Worm (Caenorhabditis elegans) whole organism, young adult: Measurements from ENCODE around the gene F53F8.7.
A peak's percentile ranks its signal among the peaks of the same experiment; 100 is the strongest.

Experiments used
- C06A6.2 ChIP-seq: fragments of 200-800 bp; sonication (Bioruptor generic); conservative IDR thresholded peaks from 2 replicates; pipeline ENCODE4 v1.3.6; 2022; ENCODE audit warnings: missing genetic modification characterization, missing compliant biosample characterization
- F22D6.2 ChIP-seq: sonication (generic microtip); optimal IDR thresholded peaks from 2 replicates; lab custom pipeline; 2016; ENCODE audit warnings: mild to moderate bottlenecking, missing genetic modification characterization, missing compliant biosample characterization
- F37B4.10 ChIP-seq: fragments of 200-800 bp; sonication (Bioruptor generic); IDR thresholded peaks from 2 replicates; pipeline ENCODE4 v1.3.6; 2022; ENCODE audit warnings: missing genetic modification characterization, missing compliant biosample characterization
- F39B2.1 ChIP-seq: fragments of 200-800 bp; sonication (Bioruptor generic); IDR thresholded peaks from 2 replicates; pipeline ENCODE4 v1.3.6; 2022; ENCODE audit warnings: missing genetic modification reagents, missing genetic modification characterization, missing compliant biosample characterization
- Y67H2A.10 ChIP-seq: fragments of 200-800 bp; sonication (Bioruptor generic); conservative IDR thresholded peaks from 2 replicates; pipeline ENCODE4 v1.3.6; 2022; ENCODE audit warnings: missing genetic modification reagents, missing genetic modification characterization, missing compliant biosample characterization
- Y79H2A.3 ChIP-seq: fragments of 200-800 bp; sonication (Bioruptor generic); conservative IDR thresholded peaks from 2 replicates; pipeline ENCODE4 v1.3.6; 2022; ENCODE audit warnings: missing genetic modification reagents, missing genetic modification characterization, missing compliant biosample characterization
- akir-1 ChIP-seq: fragments of 200-800 bp; sonication (Bioruptor generic); optimal IDR thresholded peaks from 2 replicates; lab custom pipeline; 2018; ENCODE audit warnings: mild to moderate bottlenecking, missing genetic modification characterization, moderate library complexity, missing compliant biosample characterization
- ama-1 ChIP-seq, 3 experiments: fragments of 150-350 bp in 1 of 3; sonication (generic microtip) in 2 of 3; optimal IDR thresholded peaks; 2 replicates each; lab custom pipeline; 2014 to 2018; ENCODE audit warnings: missing biosample characterization in 2 of 3, missing genetic modification characterization in 2 of 3, missing genetic modification reagents in 2 of 3
- aptf-2 ChIP-seq: fragments of 200-800 bp; sonication (Bioruptor generic); conservative IDR thresholded peaks from 2 replicates; pipeline ENCODE4 v1.3.6; 2022; ENCODE audit warnings: missing genetic modification reagents, missing genetic modification characterization, missing compliant biosample characterization
- atf-7 ChIP-seq: sonication (generic microtip); optimal IDR thresholded peaks from 2 replicates; lab custom pipeline; 2017; ENCODE audit warnings: mild to moderate bottlenecking, missing genetic modification characterization, missing compliant biosample characterization
- athp-1 ChIP-seq: sonication (generic microtip); optimal IDR thresholded peaks from 2 replicates; lab custom pipeline; 2017; ENCODE audit warnings: mild to moderate bottlenecking, missing genetic modification characterization, missing compliant biosample characterization
- attf-3 ChIP-seq: fragments of 200-800 bp; sonication (Bioruptor generic); conservative IDR thresholded peaks from 2 replicates; pipeline ENCODE4 v1.3.6; 2022; ENCODE audit warnings: missing genetic modification reagents, missing genetic modification characterization, missing compliant biosample characterization
- attf-5 ChIP-seq: fragments of 200-800 bp; sonication (Bioruptor generic); optimal IDR thresholded peaks from 2 replicates; lab custom pipeline; 2018; ENCODE audit warnings: mild to moderate bottlenecking, missing genetic modification characterization, missing compliant biosample characterization
- attf-6 ChIP-seq: fragments of 200-800 bp; sonication (Bioruptor generic); IDR thresholded peaks from 2 replicates; pipeline ENCODE4 v1.3.6; 2022; ENCODE audit warnings: missing genetic modification reagents, missing genetic modification characterization, missing compliant biosample characterization
- bed-1 ChIP-seq: fragments of 200-800 bp; sonication (Bioruptor generic); IDR thresholded peaks from 2 replicates; pipeline ENCODE4 v1.3.6; 2022; ENCODE audit warnings: missing genetic modification reagents, missing genetic modification characterization, missing compliant biosample characterization
- bed-2 ChIP-seq: fragments of 200-800 bp; sonication (Bioruptor generic); IDR thresholded peaks from 2 replicates; pipeline ENCODE4 v1.3.6; 2022; ENCODE audit warnings: missing genetic modification reagents, missing genetic modification characterization, missing compliant biosample characterization
- ccch-3 ChIP-seq: fragments of 200-800 bp; sonication (Bioruptor generic); optimal IDR thresholded peaks from 2 replicates; lab custom pipeline; 2018; ENCODE audit warnings: mild to moderate bottlenecking, missing genetic modification characterization, missing compliant biosample characterization
- cebp-1 ChIP-seq, 2 experiments: fragments of 200-800 bp in 1 of 2; sonication (Bioruptor generic) in 1 of 2; sonication (generic microtip) in 1 of 2; IDR thresholded peaks in 1 of 2; optimal IDR thresholded peaks in 1 of 2; 2 replicates each; pipeline versions ENCODE4 v1.3.6 to Lab custom; 2017 to 2022; ENCODE audit warnings: missing compliant biosample characterization in 2 of 2, missing genetic modification characterization in 2 of 2, mild to moderate bottlenecking in 1 of 2, missing genetic modification reagents in 1 of 2, moderate library complexity in 1 of 2
- die-1 ChIP-seq: sonication (generic microtip); optimal IDR thresholded peaks from 2 replicates; lab custom pipeline; 2016; ENCODE audit warnings: missing genotype, mild to moderate bottlenecking, missing genetic modification characterization, missing compliant biosample characterization
- egl-44 ChIP-seq: fragments of 200-800 bp; sonication (Bioruptor generic); IDR thresholded peaks from 2 replicates; pipeline ENCODE4 v1.3.6; 2022; ENCODE audit warnings: missing genetic modification reagents, missing genetic modification characterization, missing compliant biosample characterization
- egrh-3 ChIP-seq: fragments of 200-800 bp; sonication (Bioruptor generic); IDR thresholded peaks from 2 replicates; pipeline ENCODE4 v1.3.6; 2022; ENCODE audit warnings: missing genetic modification reagents, missing genetic modification characterization, missing compliant biosample characterization
- hlh-26 ChIP-seq: fragments of 200-800 bp; sonication (Bioruptor generic); conservative IDR thresholded peaks from 2 replicates; pipeline ENCODE4 v1.3.6; 2022; ENCODE audit warnings: missing genetic modification reagents, missing genetic modification characterization, missing compliant biosample characterization
- hmg-1.2 ChIP-seq: fragments of 200-800 bp; sonication (Bioruptor generic); IDR thresholded peaks from 2 replicates; pipeline ENCODE4 v1.3.6; 2022; ENCODE audit warnings: missing genetic modification reagents, missing genetic modification characterization, missing compliant biosample characterization
- lag-1 ChIP-seq: fragments of 200-800 bp; sonication (Bioruptor generic); IDR thresholded peaks from 2 replicates; pipeline ENCODE4 v1.3.6; 2022; ENCODE audit warnings: missing genetic modification reagents, missing genetic modification characterization, missing compliant biosample characterization
- let-607 ChIP-seq, 2 experiments: fragments of 200-800 bp in 1 of 2; sonication (Bioruptor generic) in 1 of 2; sonication (generic microtip) in 1 of 2; optimal IDR thresholded peaks; 2 replicates each; lab custom pipeline; 2016 to 2018; ENCODE audit warnings: mild to moderate bottlenecking in 2 of 2, missing compliant biosample characterization in 2 of 2, missing genetic modification characterization in 2 of 2, moderate library complexity in 2 of 2, missing genotype in 1 of 2
- lir-1 ChIP-seq: fragments of 200-800 bp; sonication (Bioruptor generic); conservative IDR thresholded peaks from 2 replicates; pipeline ENCODE4 v1.3.6; 2022; ENCODE audit warnings: missing genetic modification reagents, missing genetic modification characterization, missing compliant biosample characterization
- lsl-1 ChIP-seq: fragments of 200-800 bp; sonication (Bioruptor generic); optimal IDR thresholded peaks from 2 replicates; lab custom pipeline; 2018; ENCODE audit warnings: mild to moderate bottlenecking, missing genetic modification characterization, moderate library complexity, missing compliant biosample characterization
- nfya-1 ChIP-seq: sonication (generic microtip); optimal IDR thresholded peaks from 2 replicates; lab custom pipeline; 2017; ENCODE audit warnings: antibody characterized with exemption, missing compliant biosample characterization, missing genetic modification characterization, borderline replicate concordance; ENCODE audit not compliant: insufficient read depth
- nhr-120 ChIP-seq: fragments of 200-800 bp; sonication (Bioruptor generic); IDR thresholded peaks from 2 replicates; pipeline ENCODE4 v1.3.6; 2022; ENCODE audit warnings: missing genetic modification characterization, missing compliant biosample characterization
- nhr-179 ChIP-seq: sonication (generic microtip); optimal IDR thresholded peaks from 2 replicates; lab custom pipeline; 2016; ENCODE audit warnings: mild to moderate bottlenecking, missing genetic modification characterization, missing compliant biosample characterization
- nhr-90 ChIP-seq: sonication (generic microtip); optimal IDR thresholded peaks from 2 replicates; lab custom pipeline; 2016; ENCODE audit warnings: missing genotype, mild to moderate bottlenecking, missing genetic modification characterization, missing compliant biosample characterization
- somi-1 ChIP-seq: fragments of 200-800 bp; sonication (Bioruptor generic); optimal IDR thresholded peaks from 2 replicates; lab custom pipeline; 2018; ENCODE audit warnings: mild to moderate bottlenecking, missing genetic modification characterization, missing compliant biosample characterization
- sptf-2 ChIP-seq: fragments of 200-800 bp; sonication (Bioruptor generic); optimal IDR thresholded peaks from 2 replicates; lab custom pipeline; 2018; ENCODE audit warnings: mild to moderate bottlenecking, missing genetic modification characterization, missing compliant biosample characterization
- tbp1 ChIP-seq: fragments of 200-800 bp; sonication (Bioruptor generic); optimal IDR thresholded peaks from 2 replicates; lab custom pipeline; 2018; ENCODE audit warnings: mild to moderate bottlenecking, missing genetic modification characterization, missing compliant biosample characterization
- tbx-9 ChIP-seq: sonication (generic microtip); optimal IDR thresholded peaks from 2 replicates; lab custom pipeline; 2016; ENCODE audit warnings: borderline replicate concordance, missing genetic modification characterization, inconsistent platforms, missing compliant biosample characterization
- tlf-1 ChIP-seq: fragments of 200-800 bp; sonication (Bioruptor generic); optimal IDR thresholded peaks from 2 replicates; lab custom pipeline; 2018; ENCODE audit warnings: mild to moderate bottlenecking, missing genetic modification characterization, missing compliant biosample characterization
- unc-62 ChIP-seq: fragments of 150-350 bp; optimal IDR thresholded peaks from 2 replicates; lab custom pipeline; 2014; ENCODE audit warnings: missing biosample characterization, missing genetic modification reagents, missing genetic modification characterization
- zfh-2 ChIP-seq: fragments of 200-800 bp; sonication (Bioruptor generic); conservative IDR thresholded peaks from 2 replicates; pipeline ENCODE4 v1.3.6; 2022; ENCODE audit warnings: missing genetic modification reagents, missing genetic modification characterization, missing compliant biosample characterization
- ztf-18 ChIP-seq: sonication (generic microtip); optimal IDR thresholded peaks from 2 replicates; lab custom pipeline; 2016; ENCODE audit warnings: missing genotype, mild to moderate bottlenecking, missing genetic modification characterization, missing compliant biosample characterization
- ztf-22 ChIP-seq: fragments of 200-800 bp; sonication (Bioruptor generic); optimal IDR thresholded peaks from 2 replicates; lab custom pipeline; 2018; ENCODE audit warnings: mild to moderate bottlenecking, missing genetic modification characterization, moderate library complexity, missing compliant biosample characterization
- ztf-26 ChIP-seq: sonication (generic microtip); optimal IDR thresholded peaks from 2 replicates; lab custom pipeline; 2017; ENCODE audit warnings: missing genetic modification characterization, missing compliant biosample characterization

Gene F53F8.7

DNA sequence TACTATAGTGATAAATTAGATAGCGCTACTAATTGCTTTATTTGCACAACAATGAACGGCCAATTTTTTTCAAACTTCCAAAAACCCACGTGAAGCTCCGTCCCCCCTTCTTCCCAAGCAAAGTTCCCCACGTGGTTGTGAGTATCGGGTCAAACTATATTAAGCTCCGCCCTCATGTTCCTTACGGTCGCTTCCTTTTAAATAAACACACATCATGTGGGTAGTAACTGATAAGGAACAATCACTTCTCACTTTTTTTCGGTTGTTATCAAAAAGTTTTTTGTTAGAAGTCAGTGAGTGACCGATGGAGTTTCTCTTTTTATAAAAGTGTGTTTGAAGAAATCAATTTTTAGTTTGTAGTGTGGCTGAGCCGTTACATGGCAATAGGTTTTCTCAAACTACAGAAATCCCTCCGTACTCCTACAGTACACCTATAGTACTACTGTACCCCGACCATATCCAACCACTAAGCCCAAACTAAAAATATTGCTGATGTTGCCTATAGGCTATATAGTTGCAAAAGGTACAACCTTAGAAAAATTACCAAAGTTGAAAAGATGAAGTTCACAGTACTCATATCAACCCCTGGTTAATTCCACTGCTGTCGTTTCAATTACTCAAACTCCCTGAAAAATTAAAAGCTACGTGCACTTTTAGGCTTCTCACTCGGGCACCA is 14.3 kb upstream of the F53F8.7 start (continued):
- TF ChIP-seq bed-2, result no peak
- no peak for TF ChIP-seq Y67H2A.10 (GFP tag; lab: Robert Waterston, UW)
- TF ChIP-seq lag-1 (GFP tag; lab: Robert Waterston, UW), result no peak
- no peak for TF ChIP-seq egrh-3 (GFP tag; lab: Robert Waterston, UW)
- peak; percentile 29 for TF ChIP-seq tlf-1 (GFP tag; lab: Kevin White, UChicago)
- no peak for TF ChIP-seq ccch-3 (GFP tag; lab: Kevin White, UChicago)
- no peak for TF ChIP-seq ztf-26 (tag; lab: Kevin White, UChicago)
- TF ChIP-seq ztf-22, result peak; percentile 57
- TF ChIP-seq nhr-90, result no peak
- TF ChIP-seq F39B2.1 (GFP tag; lab: Robert Waterston, UW), result no peak
- no peak for TF ChIP-seq aptf-2
- TF ChIP-seq F37B4.10 (GFP tag; lab: Robert Waterston, UW), result no peak
- peak; percentile 51 for TF ChIP-seq tbp1 (GFP tag; lab: Kevin White, UChicago)
- TF ChIP-seq egl-44 (GFP tag; lab: Robert Waterston, UW), result peak; percentile 57; the same call in 1 of the 2 replicates
- no peak for TF ChIP-seq die-1 (tag; lab: Kevin White, UChicago)
- no peak for TF ChIP-seq attf-3 (GFP tag; lab: Robert Waterston, UW)
- peak; percentile 5 for TF ChIP-seq unc-62
- no peak for TF ChIP-seq bed-1
- no peak for TF ChIP-seq tbx-9 (tag; lab: Kevin White, UChicago)
- no peak for TF ChIP-seq hlh-26 (GFP tag; lab: Robert Waterston, UW)
- no peak for TF ChIP-seq sptf-2 (GFP tag; lab: Kevin White, UChicago)
- TF ChIP-seq, all 124 proteins: peak for 19

- TF ChIP-seq egrh-3 (GFP tag; lab: Robert Waterston, UW) (no peak), ztf-18 (no peak), somi-1 (GFP tag; lab: Kevin White, UChicago) (no peak), nhr-179 (tag; lab: Kevin White, UChicago) (no peak), egl-44 (GFP tag; lab: Robert Waterston, UW) (no peak), attf-5 (GFP tag; lab: Kevin White, UChicago) (no peak), akir-1 (no peak), Y79H2A.3 (GFP tag; lab: Robert Waterston, UW) (no peak), athp-1 (tag; lab: Kevin White, UChicago) (no peak), attf-6 (GFP tag; lab: Robert Waterston, UW) (no peak), lir-1 (GFP tag; lab: Robert Waterston, UW) (0 out of 2 replicates have a peak, but pooled peaks have one; percentile 15), nhr-120 (no peak), atf-7 (tag; lab: Kevin White, UChicago) (no peak), nfya-1 (tag; lab: Kevin White, UChicago) (no peak), unc-62 (no peak), F22D6.2 (tag; lab: Kevin White, UChicago) (no peak), lsl-1 (GFP tag; lab: Kevin White, UChicago) (no peak), let-607 (tag; optimal IDR thresholded peaks at IDR 0.05; lab: Kevin White, UChicago) (no peak), hmg-1.2 (peak; percentile 19; the same call in 1 of the 2 replicates), ama-1 (optimal IDR thresholded peaks at IDR 0.05; lab: Kevin White, UChicago) (no peak), ama-1 (GFP tag; optimal IDR thresholded peaks at IDR 0.05; lab: Kevin White, UChicago) (no peak), lag-1 (GFP tag; lab: Robert Waterston, UW) (no peak), zfh-2 (GFP tag; lab: Robert Waterston, UW) (no peak), C06A6.2 (GFP tag; lab: Robert Waterston, UW) (0 out of 2 replicates have a peak, but pooled peaks have one; percentile 27), cebp-1 (GFP tag; IDR thresholded peaks at IDR 0.05; lab: Robert Waterston, UW) (peak; percentile 81), cebp-1 (tag; optimal IDR thresholded peaks at IDR 0.05; lab: Kevin White, UChicago) (peak; percentile 93), Y67H2A.10 (GFP tag; lab: Robert Waterston, UW) (no peak)
Measured at ce11 chrV:20711733-20712132, 13.6 kb upstream of the F53F8.7 start.
